Worm (Caenorhabditis elegans): ENCODE results near the gene sec-23.

DNA sequence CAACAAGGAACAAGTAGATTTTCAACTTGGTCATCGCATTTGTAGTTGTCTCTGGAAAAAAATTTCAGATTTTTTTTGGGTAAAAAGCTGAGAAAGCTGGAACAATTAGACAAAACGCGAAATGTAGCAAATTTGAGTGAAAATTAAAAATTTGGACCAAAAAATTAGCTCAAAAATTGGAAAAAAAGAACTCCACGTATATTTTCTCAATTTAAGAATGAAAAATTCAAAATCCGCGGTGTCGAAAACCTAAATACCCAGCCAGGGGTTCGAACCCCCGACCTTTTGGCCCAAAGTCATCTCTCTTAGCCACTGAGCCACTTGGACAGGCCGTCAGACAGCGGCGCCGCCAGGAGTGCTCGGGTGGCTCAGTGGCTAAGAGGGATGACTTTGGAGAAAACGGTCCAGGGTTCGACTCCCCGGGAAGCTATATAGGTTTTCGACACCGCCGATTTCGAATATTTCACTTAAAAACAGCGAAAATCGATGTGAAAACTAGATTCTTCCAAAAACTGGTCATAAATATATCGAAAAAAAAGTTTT lies 29.6 kb downstream of the sec-23 start, which contains the start of gene ncx-1:
- no peak for TF ChIP-seq mep-1 (tag; optimal IDR thresholded peaks at IDR 0.05)
- no peak for TF ChIP-seq ceh-83 (GFP tag; optimal IDR thresholded peaks at IDR 0.05)
- TF ChIP-seq pha-4 (tag; optimal IDR thresholded peaks at IDR 0.05), result no peak

Data from whole organism, mixed stage, embryonic.